Fruit fly (Drosophila melanogaster): ENCODE data around the gene Eph.
A peak's percentile ranks its signal among the peaks of the same experiment; 100 is the strongest.

DNA sequence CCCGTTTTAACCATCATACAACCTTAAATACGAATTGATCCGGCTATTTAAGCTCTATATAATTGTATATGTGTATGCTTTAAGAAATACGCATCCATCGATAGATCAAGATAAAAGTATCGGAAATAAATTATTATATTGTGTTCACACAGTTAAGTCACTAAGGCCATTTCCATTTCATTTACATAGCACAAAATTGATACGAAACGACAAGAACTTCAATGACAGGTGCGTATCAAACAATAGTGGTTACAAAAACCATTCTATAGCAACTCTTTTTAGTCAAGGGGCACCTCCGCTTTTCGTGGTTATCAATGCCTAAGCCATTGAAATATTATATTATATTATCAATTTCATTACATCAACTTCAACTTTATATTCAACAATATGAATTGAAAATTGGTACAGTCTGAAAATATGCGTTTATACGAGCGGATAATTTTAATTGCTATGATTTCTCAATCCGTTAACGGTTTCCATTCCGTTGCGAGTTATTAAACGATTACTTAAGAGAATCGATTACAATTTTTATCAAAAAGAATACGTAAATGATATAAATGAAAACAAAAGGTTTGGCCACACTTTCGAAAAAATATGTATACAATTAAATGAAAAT is 52.7 kb downstream of the Eph start, which contains the start of the genes CG46466 and Slip1:
- TF ChIP-seq YL-1 (GFP tag; optimal IDR thresholded peaks at IDR 0.05) (no peak), sr (GFP tag; IDR thresholded peaks at IDR 0.05) (no peak), esg (GFP tag; conservative IDR thresholded peaks at IDR 0.05) (no peak), al (GFP tag; IDR thresholded peaks at IDR 0.05) (no peak), pan (optimal IDR thresholded peaks at IDR 0.05) (no peak), pan (GFP tag; optimal IDR thresholded peaks at IDR 0.05 in 1 of 2, IDR thresholded peaks at IDR 0.05 in 1 of 2) (no peak), CG6175 (GFP tag; IDR thresholded peaks at IDR 0.05) (no peak), Rx (GFP tag; IDR thresholded peaks at IDR 0.05) (no peak), cg (GFP tag; optimal IDR thresholded peaks at IDR 0.05) (no peak), Atf-2 (GFP tag; optimal IDR thresholded peaks at IDR 0.05) (no peak), pnt (GFP tag; optimal IDR thresholded peaks at IDR 0.05) (peak; percentile 13)
